Worm (Caenorhabditis elegans): ENCODE results near the gene K06H7.1.

Gene K06H7.1

DNA sequence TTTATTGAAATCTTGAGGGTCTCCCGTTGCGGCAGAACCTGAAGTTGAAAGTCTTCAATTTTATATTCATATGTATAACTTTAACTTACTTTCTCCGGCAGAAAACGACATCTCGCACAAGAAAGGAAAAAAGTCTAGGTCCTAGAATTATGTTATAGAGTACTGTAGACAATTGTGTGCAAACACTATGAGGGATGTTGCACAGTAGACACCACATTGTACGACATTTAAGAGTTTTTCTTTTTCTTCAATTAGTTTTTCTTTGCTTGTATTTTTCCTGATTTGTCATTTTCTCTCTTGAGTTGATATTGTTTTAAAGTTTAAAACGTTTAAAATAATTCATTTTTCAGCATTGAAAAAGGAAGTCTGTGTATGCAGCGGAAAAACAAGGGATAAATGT lies 13.8 kb upstream of the K06H7.1 start, which contains the start of the genes K06H7.7 and grp-1:
K06H7.7 (minus strand) TSS at position 121 of the 400 bp plus-strand sequence.
grp-1 (plus strand) TSS at position 351 of the 400 bp plus-strand sequence.
- TF ChIP-seq unc-62 (GFP tag; optimal IDR thresholded peaks at IDR 0.05) = no peak
- no peak for TF ChIP-seq zip-8 (tag; optimal IDR thresholded peaks at IDR 0.05)
- no peak for TF ChIP-seq sptf-1 (tag; optimal IDR thresholded peaks at IDR 0.05)
- no peak for TF ChIP-seq M03D4.4 (tag; optimal IDR thresholded peaks at IDR 0.05)
- no peak for TF ChIP-seq lin-32 (GFP tag; optimal IDR thresholded peaks at IDR 0.05)
- TF ChIP-seq flh-1 (GFP tag; optimal IDR thresholded peaks at IDR 0.05) = no peak
- peak; percentile 25 for TF ChIP-seq mep-1 (tag; optimal IDR thresholded peaks at IDR 0.05)
- TF ChIP-seq nhr-2 (tag; optimal IDR thresholded peaks at IDR 0.05) = no peak
- no peak for TF ChIP-seq drap-1 (GFP tag; optimal IDR thresholded peaks at IDR 0.05)
- TF ChIP-seq unc-39 (tag; optimal IDR thresholded peaks at IDR 0.05) = no peak
- peak; percentile 29 for TF ChIP-seq pha-4 (tag; optimal IDR thresholded peaks at IDR 0.05)
- TF ChIP-seq ces-1 (GFP tag; optimal IDR thresholded peaks at IDR 0.05) = peak; percentile 82
- TF ChIP-seq bed-3 (GFP tag; optimal IDR thresholded peaks at IDR 0.05) = no peak
- no peak for TF ChIP-seq hlh-1 (tag; optimal IDR thresholded peaks at IDR 0.05)
- peak; percentile 98 for TF ChIP-seq lsy-2 (tag; optimal IDR thresholded peaks at IDR 0.05)

DNA sequence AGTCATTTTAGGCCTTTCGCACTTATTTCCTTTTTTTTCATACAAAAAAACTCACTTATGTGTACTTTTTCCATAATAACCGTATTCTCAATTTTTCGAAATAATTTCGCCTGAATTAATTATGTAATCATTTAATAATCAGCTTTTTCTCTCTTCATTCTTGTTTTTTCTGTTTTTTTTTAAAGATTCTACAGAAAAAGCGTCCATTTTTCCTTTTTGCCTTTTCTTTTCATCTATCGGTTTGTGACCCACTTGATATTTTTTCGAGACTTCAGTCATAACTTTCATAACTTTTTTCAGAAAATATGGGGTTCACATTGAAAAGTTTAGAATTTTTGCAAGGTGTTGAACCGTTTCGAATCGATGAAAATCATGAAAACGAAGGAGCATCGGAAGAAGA lies 10.9 kb upstream of the K06H7.1 start, which contains the start of gene vms-1:
vms-1 (plus strand) TSS at position 301 of the 400 bp plus-strand sequence.
- TF ChIP-seq mep-1 (tag; optimal IDR thresholded peaks at IDR 0.05) (no peak), sem-2 (GFP tag; optimal IDR thresholded peaks at IDR 0.05) (no peak), M03D4.4 (tag; optimal IDR thresholded peaks at IDR 0.05) (no peak)

DNA sequence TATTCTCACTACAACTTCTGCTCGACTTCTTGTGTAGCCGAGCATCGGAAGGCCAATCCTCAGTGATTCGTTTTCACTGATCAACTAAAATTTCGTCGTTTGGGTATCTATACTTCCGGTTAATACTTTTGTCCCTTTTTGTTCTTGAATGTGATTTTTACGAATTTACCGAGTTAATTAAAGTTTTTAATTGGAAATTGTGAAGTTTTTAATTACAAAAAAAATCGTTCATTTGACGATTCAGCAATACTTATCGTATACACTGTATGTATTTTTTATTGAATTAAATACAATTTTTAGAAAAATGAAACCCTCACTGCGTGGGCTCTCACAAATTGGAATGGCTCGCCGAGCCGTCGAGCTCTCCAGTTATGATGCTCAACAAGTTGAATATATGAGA lies 7.7 kb upstream of the K06H7.1 start, which contains the start of gene idi-1:
idi-1 (plus strand) TSS at position 301 of the 400 bp plus-strand sequence.
- no peak for TF ChIP-seq lsy-2 (tag; optimal IDR thresholded peaks at IDR 0.05)
- no peak for TF ChIP-seq snpc-4 (tag; optimal IDR thresholded peaks at IDR 0.05)
- TF ChIP-seq ham-2 (GFP tag; optimal IDR thresholded peaks at IDR 0.05) = no peak
- no peak for TF ChIP-seq tbx-8 (GFP tag; optimal IDR thresholded peaks at IDR 0.05)
- no peak for TF ChIP-seq ceh-39 (tag; optimal IDR thresholded peaks at IDR 0.05)
- TF ChIP-seq sem-2 (GFP tag; optimal IDR thresholded peaks at IDR 0.05) = no peak
- no peak for TF ChIP-seq bed-3 (GFP tag; optimal IDR thresholded peaks at IDR 0.05)
- TF ChIP-seq unc-62 (GFP tag; optimal IDR thresholded peaks at IDR 0.05) = no peak
- no peak for TF ChIP-seq mab-5 (tag; optimal IDR thresholded peaks at IDR 0.05)
- no peak for TF ChIP-seq nhr-12 (tag; optimal IDR thresholded peaks at IDR 0.05)
- TF ChIP-seq blmp-1 (tag; optimal IDR thresholded peaks at IDR 0.05) = no peak
- no peak for TF ChIP-seq ces-1 (GFP tag; optimal IDR thresholded peaks at IDR 0.05)
- TF ChIP-seq mep-1 (tag; optimal IDR thresholded peaks at IDR 0.05) = no peak
- no peak for TF ChIP-seq ceh-83 (GFP tag; optimal IDR thresholded peaks at IDR 0.05)
- no peak for TF ChIP-seq nhr-2 (tag; optimal IDR thresholded peaks at IDR 0.05)
- no peak for TF ChIP-seq mls-2 (tag; optimal IDR thresholded peaks at IDR 0.05)

DNA sequence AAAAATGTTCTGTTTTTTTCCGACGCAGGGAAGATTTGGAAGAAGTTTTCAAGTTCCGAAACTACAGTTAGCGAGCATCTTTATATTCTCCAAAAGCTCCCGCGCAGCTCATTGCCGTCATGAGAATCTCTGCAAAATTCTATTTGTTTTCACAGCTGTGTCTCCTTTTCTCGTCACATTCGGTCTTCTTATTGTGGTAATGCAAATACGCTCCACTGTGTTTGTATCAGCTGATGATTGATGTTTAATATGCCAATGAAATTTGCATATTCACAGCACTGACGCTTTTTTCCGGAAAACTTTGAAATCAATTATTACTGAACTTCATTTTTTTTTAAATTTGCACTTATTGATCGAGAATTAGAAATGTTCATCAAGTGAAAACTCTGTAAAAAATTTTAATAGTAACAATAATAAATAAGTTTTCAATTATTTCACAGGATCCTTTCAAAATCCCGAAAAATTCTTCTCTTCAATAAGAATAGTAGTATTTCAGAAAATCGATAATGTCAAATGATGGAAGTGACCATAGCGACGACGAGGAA lies 6.0 kb upstream of the K06H7.1 start, which contains the start of gene K06H7.2:
K06H7.2 (plus strand) TSS at position 495 of the 545 bp plus-strand sequence.
- TF ChIP-seq ceh-83 (GFP tag; optimal IDR thresholded peaks at IDR 0.05) = no peak
- no peak for TF ChIP-seq nhr-2 (tag; optimal IDR thresholded peaks at IDR 0.05)
- peak; percentile 74 for TF ChIP-seq unc-62 (GFP tag; optimal IDR thresholded peaks at IDR 0.05)
- no peak for TF ChIP-seq elt-3 (tag; optimal IDR thresholded peaks at IDR 0.05)
- TF ChIP-seq bed-3 (GFP tag; optimal IDR thresholded peaks at IDR 0.05) = no peak
- TF ChIP-seq ceh-43 (GFP tag; optimal IDR thresholded peaks at IDR 0.05) = no peak
- TF ChIP-seq lin-13 (tag; optimal IDR thresholded peaks at IDR 0.05) = no peak
- no peak for TF ChIP-seq zip-8 (tag; optimal IDR thresholded peaks at IDR 0.05)
- TF ChIP-seq nhr-237 (tag; optimal IDR thresholded peaks at IDR 0.05) = peak; percentile 53
- no peak for TF ChIP-seq unc-120 (tag; optimal IDR thresholded peaks at IDR 0.05; ENCODE audit: poor library complexity, severe bottlenecking)
- no peak for TF ChIP-seq lin-32 (GFP tag; optimal IDR thresholded peaks at IDR 0.05)
- TF ChIP-seq drap-1 (GFP tag; optimal IDR thresholded peaks at IDR 0.05) = no peak
- TF ChIP-seq nhr-12 (tag; optimal IDR thresholded peaks at IDR 0.05) = no peak
- no peak for TF ChIP-seq elt-1 (tag; optimal IDR thresholded peaks at IDR 0.05; ENCODE audit: borderline replicate concordance, insufficient read depth)
- TF ChIP-seq ztf-11 (tag; optimal IDR thresholded peaks at IDR 0.05) = no peak
- TF ChIP-seq unc-39 (tag; optimal IDR thresholded peaks at IDR 0.05) = no peak
- no peak for TF ChIP-seq M03D4.4 (tag; optimal IDR thresholded peaks at IDR 0.05)
- no peak for TF ChIP-seq blmp-1 (tag; optimal IDR thresholded peaks at IDR 0.05)
- no peak for TF ChIP-seq tbx-8 (GFP tag; optimal IDR thresholded peaks at IDR 0.05)
- no peak for TF ChIP-seq mab-5 (tag; optimal IDR thresholded peaks at IDR 0.05)
- TF ChIP-seq nhr-76 (tag; optimal IDR thresholded peaks at IDR 0.05) = no peak
- TF ChIP-seq nhr-28 (tag; optimal IDR thresholded peaks at IDR 0.05) = no peak
- peak; percentile 19 for TF ChIP-seq mls-2 (tag; optimal IDR thresholded peaks at IDR 0.05)
- peak; percentile 53 for TF ChIP-seq hlh-1 (tag; optimal IDR thresholded peaks at IDR 0.05)
- TF ChIP-seq sem-2 (GFP tag; optimal IDR thresholded peaks at IDR 0.05) = no peak
- TF ChIP-seq flh-1 (GFP tag; optimal IDR thresholded peaks at IDR 0.05) = no peak
- peak; percentile 74 for TF ChIP-seq pha-4 (tag; optimal IDR thresholded peaks at IDR 0.05)
- peak; percentile 91 for TF ChIP-seq ces-1 (GFP tag; optimal IDR thresholded peaks at IDR 0.05)
- no peak for TF ChIP-seq sptf-1 (tag; optimal IDR thresholded peaks at IDR 0.05)
- TF ChIP-seq ceh-39 (tag; optimal IDR thresholded peaks at IDR 0.05) = no peak
- TF ChIP-seq mep-1 (tag; optimal IDR thresholded peaks at IDR 0.05) = peak; percentile 84
- no peak for TF ChIP-seq ham-2 (GFP tag; optimal IDR thresholded peaks at IDR 0.05)
- TF ChIP-seq cnd-1 (tag; optimal IDR thresholded peaks at IDR 0.05) = no peak
- TF ChIP-seq snpc-4 (tag; optimal IDR thresholded peaks at IDR 0.05) = no peak
- peak; percentile 77 for TF ChIP-seq lsy-2 (tag; optimal IDR thresholded peaks at IDR 0.05)
